Worm (Caenorhabditis elegans) whole organism, young adult: ENCODE results near the gene arrd-16.

Experiments
- aptf-2 ChIP-seq: fragments of 200-800 bp; sonication (Bioruptor generic); conservative IDR thresholded peaks from 2 replicates; pipeline ENCODE4 v1.3.6; 2022; ENCODE audit warnings: missing genetic modification reagents, missing genetic modification characterization, missing compliant biosample characterization
- attf-3 ChIP-seq: fragments of 200-800 bp; sonication (Bioruptor generic); conservative IDR thresholded peaks from 2 replicates; pipeline ENCODE4 v1.3.6; 2022; ENCODE audit warnings: missing genetic modification reagents, missing genetic modification characterization, missing compliant biosample characterization
- chd-7 ChIP-seq: sonication (generic microtip); optimal IDR thresholded peaks from 2 replicates; lab custom pipeline; 2016; ENCODE audit warnings: mild to moderate bottlenecking, missing genetic modification characterization, moderate library complexity, missing compliant biosample characterization
- efl-1 ChIP-seq: fragments of 150-350 bp; optimal IDR thresholded peaks from 2 replicates; lab custom pipeline; 2014; ENCODE audit warnings: missing biosample characterization, missing genetic modification reagents, missing genetic modification characterization
- egrh-3 ChIP-seq: fragments of 200-800 bp; sonication (Bioruptor generic); IDR thresholded peaks from 2 replicates; pipeline ENCODE4 v1.3.6; 2022; ENCODE audit warnings: missing genetic modification reagents, missing genetic modification characterization, missing compliant biosample characterization
- hlh-12 ChIP-seq: sonication (generic microtip); optimal IDR thresholded peaks from 2 replicates; lab custom pipeline; 2016; ENCODE audit warnings: missing genetic modification characterization, missing compliant biosample characterization
- lin-26 ChIP-seq: fragments of 200-800 bp; sonication (Bioruptor generic); IDR thresholded peaks from 2 replicates; pipeline ENCODE4 v1.3.6; 2022; ENCODE audit warnings: missing genetic modification reagents, missing genetic modification characterization, missing compliant biosample characterization
- lsy-27 ChIP-seq: sonication (generic microtip); optimal IDR thresholded peaks from 2 replicates; lab custom pipeline; 2017; ENCODE audit warnings: missing genetic modification characterization, mild to moderate bottlenecking, missing compliant biosample characterization, antibody characterized with exemption, missing genotype, borderline replicate concordance; ENCODE audit not compliant: insufficient read depth
- madf-6 ChIP-seq: fragments of 200-800 bp; sonication (Bioruptor generic); IDR thresholded peaks from 2 replicates; pipeline ENCODE4 v1.3.6; 2022; ENCODE audit warnings: missing genetic modification reagents, missing genetic modification characterization, missing compliant biosample characterization
- mxl-1 ChIP-seq: sonication (generic microtip); optimal IDR thresholded peaks from 2 replicates; lab custom pipeline; 2016; ENCODE audit warnings: missing genetic modification characterization, missing compliant biosample characterization
- nfya-1 ChIP-seq: sonication (generic microtip); optimal IDR thresholded peaks from 2 replicates; lab custom pipeline; 2017; ENCODE audit warnings: antibody characterized with exemption, missing compliant biosample characterization, missing genetic modification characterization, borderline replicate concordance; ENCODE audit not compliant: insufficient read depth
- snpc-4 ChIP-seq, 5 experiments: fragments of 150-350 bp in 1 of 5; sonication (generic microtip) in 4 of 5; optimal IDR thresholded peaks; 2 replicates each; lab custom pipeline; 2014 to 2018; ENCODE audit warnings: missing genetic modification characterization in 5 of 5, missing biosample characterization in 3 of 5, antibody characterized with exemption in 2 of 5, mild to moderate bottlenecking in 2 of 5, missing compliant biosample characterization in 2 of 5, missing genotype in 2 of 5, moderate library complexity in 2 of 5, missing genetic modification reagents in 1 of 5
- unc-62 ChIP-seq: fragments of 150-350 bp; optimal IDR thresholded peaks from 2 replicates; lab custom pipeline; 2014; ENCODE audit warnings: missing biosample characterization, missing genetic modification reagents, missing genetic modification characterization
- ztf-18 ChIP-seq: sonication (generic microtip); optimal IDR thresholded peaks from 2 replicates; lab custom pipeline; 2016; ENCODE audit warnings: missing genotype, mild to moderate bottlenecking, missing genetic modification characterization, missing compliant biosample characterization

ce11 chrIII:12436215-12436614 is 48.3 kb upstream of the arrd-16 start, which contains the start of gene fbxa-218:
- TF ChIP-seq madf-6 (no peak), efl-1 (no peak), egrh-3 (no peak), mxl-1 (tag; lab: Kevin White, UChicago) (no peak), snpc-4 (GFP tag; optimal IDR thresholded peaks at IDR 0.05; lab: Kevin White, UChicago) (no peak), snpc-4 (tag; optimal IDR thresholded peaks at IDR 0.05; lab: Kevin White, UChicago) (no peak), aptf-2 (no peak), nfya-1 (tag; lab: Kevin White, UChicago) (no peak), lsy-27 (tag; lab: Kevin White, UChicago) (no peak), hlh-12 (tag; lab: Kevin White, UChicago) (no peak), lin-26 (GFP tag; lab: Robert Waterston, UW) (no peak), unc-62 (GFP tag; lab: Kevin White, UChicago) (no peak), ztf-18 (no peak), chd-7 (tag; lab: Kevin White, UChicago) (no peak), attf-3 (GFP tag; lab: Robert Waterston, UW) (no peak)
